Worm (Caenorhabditis elegans): ENCODE data around the gene hpo-25.

Gene hpo-25

DNA sequence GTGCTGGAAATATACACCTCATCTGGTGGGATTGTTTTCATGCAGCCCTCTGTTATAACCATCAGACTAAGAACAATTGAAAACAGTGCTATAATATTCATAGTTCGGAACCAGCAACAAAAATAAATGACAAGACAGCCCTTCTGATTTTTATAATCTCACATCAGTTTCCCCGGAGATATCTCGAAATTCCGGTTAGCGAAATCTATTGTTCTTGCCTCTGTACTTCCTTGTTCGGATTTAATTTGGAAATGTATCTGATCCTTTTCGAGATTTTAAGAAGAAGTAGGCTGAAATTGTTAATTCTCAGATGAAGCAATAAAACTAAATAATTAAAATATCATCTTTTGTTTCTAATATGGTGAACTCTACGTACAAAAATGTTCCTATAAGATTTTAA is 5.4 kb upstream of the hpo-25 start, which contains the start of gene F43C11.11:
TSS of gene F43C11.11 (minus strand) at position 101 of the 400 bp plus-strand sequence.
- TF ChIP-seq nhr-12 (tag; optimal IDR thresholded peaks at IDR 0.05) (no peak), peb-1 (tag; optimal IDR thresholded peaks at IDR 0.05) (no peak), zag-1 (tag; optimal IDR thresholded peaks at IDR 0.05) (no peak), egl-27 (tag; optimal IDR thresholded peaks at IDR 0.05) (no peak), unc-39 (tag; optimal IDR thresholded peaks at IDR 0.05) (no peak), nhr-6 (tag; optimal IDR thresholded peaks at IDR 0.05) (no peak), lsy-2 (tag; optimal IDR thresholded peaks at IDR 0.05) (no peak), aly-2 (tag; optimal IDR thresholded peaks at IDR 0.05) (no peak), snpc-4 (tag; optimal IDR thresholded peaks at IDR 0.05) (no peak), crh-2 (tag; optimal IDR thresholded peaks at IDR 0.05) (no peak), unc-55 (GFP tag; optimal IDR thresholded peaks at IDR 0.05) (no peak), skn-1 (tag; optimal IDR thresholded peaks at IDR 0.05) (no peak), sem-4 (tag; optimal IDR thresholded peaks at IDR 0.05) (no peak), elt-3 (tag; optimal IDR thresholded peaks at IDR 0.05) (no peak)

ce11 chrII:2366623-2367365 is 2.3 kb upstream of the hpo-25 start, which contains the start of the genes F43C11.12 and F16G10.5:
Gene F43C11.12 (minus strand): TSS chrII:2366723.
Gene F16G10.5 (plus strand): TSS chrII:2367315.
- no peak for TF ChIP-seq elt-1 (tag; optimal IDR thresholded peaks at IDR 0.05)
- TF ChIP-seq lin-13 (GFP tag; optimal IDR thresholded peaks at IDR 0.05) = no peak
- TF ChIP-seq nhr-129 (tag; optimal IDR thresholded peaks at IDR 0.05) = no peak
- no peak for TF ChIP-seq nhr-25 (tag; optimal IDR thresholded peaks at IDR 0.05)
- no peak for TF ChIP-seq nhr-237 (tag; optimal IDR thresholded peaks at IDR 0.05)
- no peak for TF ChIP-seq lin-39 (tag; optimal IDR thresholded peaks at IDR 0.05)
- TF ChIP-seq dmd-4 (tag; optimal IDR thresholded peaks at IDR 0.05) = no peak
- TF ChIP-seq sem-4 (tag; optimal IDR thresholded peaks at IDR 0.05) = no peak
- no peak for TF ChIP-seq nhr-21 (tag; optimal IDR thresholded peaks at IDR 0.05)
- TF ChIP-seq peb-1 (tag; optimal IDR thresholded peaks at IDR 0.05) = no peak
- no peak for TF ChIP-seq ceh-82 (tag; optimal IDR thresholded peaks at IDR 0.05)
- TF ChIP-seq lin-11 (tag; optimal IDR thresholded peaks at IDR 0.05) = no peak
- TF ChIP-seq nhr-23 (tag; optimal IDR thresholded peaks at IDR 0.05) = no peak

ce11 chrII:2372090-2372489 is 3.0 kb downstream of the hpo-25 start, which contains the start of gene F16G10.3:
Gene F16G10.3 (plus strand): TSS chrII:2372390.
- TF ChIP-seq Y55F3AM.14 (GFP tag; optimal IDR thresholded peaks at IDR 0.05) (no peak), blmp-1 (tag; optimal IDR thresholded peaks at IDR 0.05; ENCODE audit: insufficient read depth) (no peak), nhr-129 (tag; optimal IDR thresholded peaks at IDR 0.05) (no peak), nhr-23 (tag; optimal IDR thresholded peaks at IDR 0.05) (no peak), zag-1 (tag; optimal IDR thresholded peaks at IDR 0.05) (no peak), aly-2 (tag; optimal IDR thresholded peaks at IDR 0.05) (no peak), ceh-82 (tag; optimal IDR thresholded peaks at IDR 0.05) (no peak), R02D3.7 (tag; optimal IDR thresholded peaks at IDR 0.05) (no peak), unc-39 (tag; optimal IDR thresholded peaks at IDR 0.05) (no peak), dmd-4 (tag; optimal IDR thresholded peaks at IDR 0.05) (no peak), lin-13 (GFP tag; optimal IDR thresholded peaks at IDR 0.05) (no peak), unc-55 (GFP tag; optimal IDR thresholded peaks at IDR 0.05) (no peak), lin-11 (tag; optimal IDR thresholded peaks at IDR 0.05) (no peak), elt-1 (tag; optimal IDR thresholded peaks at IDR 0.05) (no peak), nhr-12 (tag; optimal IDR thresholded peaks at IDR 0.05) (no peak), sem-4 (tag; optimal IDR thresholded peaks at IDR 0.05) (no peak), ceh-16 (tag; optimal IDR thresholded peaks at IDR 0.05) (no peak), nhr-11 (tag; optimal IDR thresholded peaks at IDR 0.05) (no peak), mdl-1 (tag; optimal IDR thresholded peaks at IDR 0.05) (no peak)

ce11 chrII:2374973-2375372 is 5.9 kb downstream of the hpo-25 start, which contains the start of gene F16G10.2:
Gene F16G10.2 (plus strand): TSS chrII:2375273.
- TF ChIP-seq egl-27 (tag; optimal IDR thresholded peaks at IDR 0.05) = no peak
- TF ChIP-seq lin-11 (tag; optimal IDR thresholded peaks at IDR 0.05) = no peak
- no peak for TF ChIP-seq unc-55 (GFP tag; optimal IDR thresholded peaks at IDR 0.05)
- TF ChIP-seq nhr-12 (tag; optimal IDR thresholded peaks at IDR 0.05) = no peak
- no peak for TF ChIP-seq skn-1 (tag; optimal IDR thresholded peaks at IDR 0.05)
- no peak for TF ChIP-seq F13H6.1 (tag; optimal IDR thresholded peaks at IDR 0.05)
- no peak for TF ChIP-seq ceh-82 (tag; optimal IDR thresholded peaks at IDR 0.05)
- no peak for TF ChIP-seq sma-3 (GFP tag; optimal IDR thresholded peaks at IDR 0.05)
- no peak for TF ChIP-seq nhr-10 (tag; optimal IDR thresholded peaks at IDR 0.05)
- TF ChIP-seq unc-39 (tag; optimal IDR thresholded peaks at IDR 0.05) = no peak
- TF ChIP-seq ztf-4 (tag; optimal IDR thresholded peaks at IDR 0.05) = no peak
- no peak for TF ChIP-seq nhr-77 (tag; optimal IDR thresholded peaks at IDR 0.05)
- TF ChIP-seq mbf-1 (tag; optimal IDR thresholded peaks at IDR 0.05) = no peak
- no peak for TF ChIP-seq snpc-4 (tag; optimal IDR thresholded peaks at IDR 0.05)
- no peak for TF ChIP-seq Y55F3AM.14 (GFP tag; optimal IDR thresholded peaks at IDR 0.05)
- TF ChIP-seq alr-1 (tag; optimal IDR thresholded peaks at IDR 0.05) = no peak
- TF ChIP-seq ztf-1 (GFP tag; conservative IDR thresholded peaks at IDR 0.05) = no peak
- TF ChIP-seq sma-9 (GFP tag; optimal IDR thresholded peaks at IDR 0.05) = no peak
- TF ChIP-seq sma-9 (tag; optimal IDR thresholded peaks at IDR 0.05) = no peak
- TF ChIP-seq elt-3 (tag; optimal IDR thresholded peaks at IDR 0.05) = no peak

All from whole organism, L2 larva.